Worm (Caenorhabditis elegans): ENCODE results near the gene C46C2.5.

ce11 chrIV:9198136-9198535 lies 5.7 kb upstream of the C46C2.5 start:
- TF ChIP-seq B0310.2 (tag; optimal IDR thresholded peaks at IDR 0.05): no peak
- no peak for TF ChIP-seq ceh-36 (tag; optimal IDR thresholded peaks at IDR 0.05)
- no peak for TF ChIP-seq hmg-4 (GFP tag; optimal IDR thresholded peaks at IDR 0.05)
- no peak for TF ChIP-seq pes-1 (GFP tag; IDR thresholded peaks at IDR 0.05)
- no peak for TF ChIP-seq tra-4 (tag; optimal IDR thresholded peaks at IDR 0.05)
